Worm (Caenorhabditis elegans) whole organism, L3 larva: Measurements from ENCODE around the gene fbxa-142.

Experiments used
- R02D3.7 ChIP-seq: fragments of 150-350 bp; optimal IDR thresholded peaks from 2 replicates; lab custom pipeline; 2014; ENCODE audit warnings: missing biosample characterization, missing genetic modification characterization
- ama-1 ChIP-seq: fragments of 150-350 bp; optimal IDR thresholded peaks from 2 replicates; lab custom pipeline; 2018
- egl-27 ChIP-seq: sonication (generic microtip); optimal IDR thresholded peaks from 4 replicates; lab custom pipeline; 2017; ENCODE audit warnings: missing biosample characterization, missing genetic modification reagents, missing genetic modification characterization
- fkh-10 ChIP-seq: sonication (generic microtip); optimal IDR thresholded peaks from 2 replicates; lab custom pipeline; 2017; ENCODE audit warnings: missing biosample characterization, missing genetic modification reagents, missing genetic modification characterization
- fos-1 ChIP-seq: fragments of 150-350 bp; optimal IDR thresholded peaks from 2 replicates; lab custom pipeline; 2014; ENCODE audit warnings: missing biosample characterization, missing genetic modification characterization
- hmg-11 ChIP-seq: sonication (generic microtip); optimal IDR thresholded peaks from 2 replicates; lab custom pipeline; 2016; ENCODE audit warnings: missing genetic modification characterization, missing compliant biosample characterization
- nfya-1 ChIP-seq: sonication (generic microtip); optimal IDR thresholded peaks from 2 replicates; lab custom pipeline; 2017; ENCODE audit warnings: missing genetic modification characterization, mild to moderate bottlenecking, missing compliant biosample characterization, antibody characterized with exemption, moderate library complexity; ENCODE audit not compliant: insufficient read depth
- nhr-12 ChIP-seq: fragments of 150-350 bp; optimal IDR thresholded peaks from 2 replicates; lab custom pipeline; 2014; ENCODE audit warnings: missing biosample characterization, missing genetic modification characterization
- nhr-23 ChIP-seq: fragments of 150-350 bp; optimal IDR thresholded peaks from 2 replicates; lab custom pipeline; 2014; ENCODE audit warnings: missing biosample characterization, missing genetic modification reagents, missing genetic modification characterization
- snpc-4 ChIP-seq: fragments of 150-350 bp; optimal IDR thresholded peaks from 2 replicates; lab custom pipeline; 2014; ENCODE audit warnings: missing biosample characterization, missing genetic modification characterization

DNA sequence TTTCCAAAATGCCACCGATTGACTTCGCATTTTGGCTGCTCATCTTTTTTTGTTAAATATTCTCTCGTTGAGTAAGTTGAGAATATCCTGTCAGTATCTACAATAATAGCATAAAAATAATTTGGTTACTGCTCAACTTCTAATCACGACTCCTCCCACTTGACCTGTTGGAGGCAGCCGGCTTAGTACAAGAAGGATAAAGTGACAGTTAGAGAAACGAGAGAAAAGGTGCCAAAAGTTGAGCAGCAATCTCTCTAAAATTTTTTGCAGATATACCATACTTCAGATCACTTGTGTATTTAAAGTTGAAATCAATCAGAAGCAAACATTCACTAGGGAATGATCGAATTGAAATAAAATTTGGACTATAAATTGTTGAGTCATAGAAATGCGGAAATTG is 6.4 kb downstream of the fbxa-142 start, which contains the start of gene nhr-111:
- no peak for TF ChIP-seq snpc-4 (tag; lab: Kevin White, UChicago)
- TF ChIP-seq nhr-12, result no peak
- TF ChIP-seq fkh-10 (GFP tag; lab: Kevin White, UChicago), result no peak
- TF ChIP-seq nfya-1, result no peak
- TF ChIP-seq fos-1 (tag; lab: Kevin White, UChicago), result no peak
- no peak for TF ChIP-seq R02D3.7 (tag; lab: Kevin White, UChicago)
- no peak for TF ChIP-seq nhr-23 (tag; lab: Kevin White, UChicago)
- no peak for TF ChIP-seq hmg-11 (tag; lab: Kevin White, UChicago)
- TF ChIP-seq egl-27, result no peak
- TF ChIP-seq ama-1 (lab: Kevin White, UChicago), result no peak
